Worm (Caenorhabditis elegans) whole organism, late embryonic: ENCODE results near the gene nspc-3.

Experiments used
- F13H6.1 ChIP-seq: sonication (generic microtip); optimal IDR thresholded peaks from 2 replicates; lab custom pipeline; 2016; ENCODE audit warnings: missing genetic modification characterization, missing compliant biosample characterization
- fkh-10 ChIP-seq: fragments of 150-350 bp; optimal IDR thresholded peaks from 2 replicates; lab custom pipeline; 2014; ENCODE audit warnings: missing biosample characterization, missing genetic modification reagents, missing genetic modification characterization
- sox-2 ChIP-seq: fragments of 200-800 bp; sonication (Bioruptor generic); IDR thresholded peaks from 2 replicates; pipeline ENCODE4 v1.3.6; 2022; ENCODE audit warnings: missing genetic modification reagents, missing genetic modification characterization, missing compliant biosample characterization

DNA sequence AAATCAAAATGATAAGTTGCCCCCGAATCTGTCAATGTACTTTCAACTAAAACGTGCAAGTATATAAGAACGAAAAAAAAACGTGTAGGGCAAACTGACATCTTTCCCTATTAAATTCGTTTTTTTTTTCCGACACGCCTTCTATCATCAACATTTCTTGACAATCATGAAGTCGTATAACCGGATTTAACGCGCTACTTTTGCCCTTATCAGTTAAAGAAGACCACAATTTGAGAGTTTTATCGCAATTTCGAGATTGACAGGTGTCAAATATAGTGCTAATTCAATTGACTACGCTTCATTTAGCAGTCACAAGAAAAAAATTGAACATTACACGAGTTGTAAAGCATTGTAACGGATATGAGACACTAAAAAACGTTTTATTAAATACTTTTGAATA is 30.3 kb downstream of the nspc-3 start:
- TF ChIP-seq sox-2 (GFP tag; lab: Robert Waterston, UW) = no peak
- no peak for TF ChIP-seq fkh-10 (GFP tag; lab: Kevin White, UChicago)
- no peak for TF ChIP-seq F13H6.1 (tag; lab: Kevin White, UChicago)
